Fruit fly (Drosophila melanogaster) whole organism, embryonic: ENCODE data around the gene CG18765.

ENCODE experiments used
- Awh ChIP-seq: fragments of 200-800 bp; sonication (Bioruptor generic); IDR thresholded peaks from 2 replicates; pipeline ENCODE4, ENCODE4 v1.3.6; 2022; ENCODE audit warnings: missing biosample characterization, missing genetic modification characterization
- CG10366 ChIP-seq: fragments of 200-800 bp; sonication (Bioruptor generic); IDR thresholded peaks from 2 replicates; pipeline ENCODE4 v1.3.6; 2022; ENCODE audit warnings: missing biosample characterization, missing genetic modification characterization
- CG10959 ChIP-seq: fragments of 200-800 bp; sonication (Bioruptor generic); IDR thresholded peaks from 2 replicates; pipeline ENCODE4 v1.3.6; 2022; ENCODE audit warnings: missing biosample characterization, missing genetic modification characterization
- CG11504 ChIP-seq: fragments of 200-800 bp; sonication (Bioruptor generic); optimal IDR thresholded peaks from 3 replicates; lab custom pipeline; 2019; ENCODE audit warnings: missing biosample characterization, mild to moderate bottlenecking, missing genetic modification characterization, moderate library complexity
- CG14860 ChIP-seq: fragments of 200-800 bp; sonication (Bioruptor generic); IDR thresholded peaks from 3 replicates; pipeline ENCODE4 v1.3.6; 2022; ENCODE audit warnings: missing biosample characterization, missing genetic modification characterization; ENCODE audit not compliant: partially characterized antibody
- CG17328 ChIP-seq: fragments of 200-800 bp; sonication (Bioruptor generic); IDR thresholded peaks from 2 replicates; pipeline ENCODE4 v1.3.6; 2022; ENCODE audit warnings: missing biosample characterization, missing genetic modification characterization
- CG17802 ChIP-seq: fragments of 200-800 bp; sonication (Bioruptor generic); optimal IDR thresholded peaks from 2 replicates; lab custom pipeline; 2018; ENCODE audit warnings: missing biosample characterization, mild to moderate bottlenecking, missing genetic modification characterization, moderate library complexity
- CG31365 ChIP-seq: fragments of 200-800 bp; sonication (Bioruptor generic); optimal IDR thresholded peaks from 2 replicates; lab custom pipeline; 2018; ENCODE audit warnings: missing biosample characterization, mild to moderate bottlenecking, missing genetic modification characterization
- CG3163 ChIP-seq: fragments of 200-800 bp; sonication (Bioruptor generic); optimal IDR thresholded peaks from 3 replicates; lab custom pipeline; 2016; ENCODE audit warnings: missing biosample characterization, missing genetic modification characterization
- CG34224 ChIP-seq: fragments of 200-800 bp; sonication (Bioruptor generic); IDR thresholded peaks from 3 replicates; pipeline ENCODE4 v1.3.6; 2022; ENCODE audit warnings: missing biosample characterization, missing genetic modification characterization; ENCODE audit not compliant: partially characterized antibody
- CG3847 ChIP-seq: fragments of 200-800 bp; sonication (Bioruptor generic); IDR thresholded peaks from 2 replicates; pipeline ENCODE4 v1.3.6; 2022; ENCODE audit warnings: missing biosample characterization, missing genetic modification characterization
- CG4730 ChIP-seq: fragments of 200-800 bp; sonication (Bioruptor generic); IDR thresholded peaks from 2 replicates; pipeline ENCODE4 v1.3.6; 2022; ENCODE audit warnings: missing biosample characterization, missing genetic modification characterization
- CG5245 ChIP-seq: fragments of 200-800 bp; sonication (Bioruptor generic); optimal IDR thresholded peaks from 3 replicates; lab custom pipeline; 2016; ENCODE audit warnings: missing biosample characterization, missing genetic modification characterization
- CG7556 ChIP-seq: fragments of 200-800 bp; sonication (Bioruptor generic); optimal IDR thresholded peaks from 2 replicates; lab custom pipeline; 2017; ENCODE audit warnings: missing biosample characterization, mild to moderate bottlenecking, missing genetic modification characterization
- CG7786 ChIP-seq: fragments of 200-800 bp; sonication (Bioruptor generic); optimal IDR thresholded peaks from 2 replicates; lab custom pipeline; 2016; ENCODE audit warnings: missing biosample characterization, missing genetic modification characterization
- CG9727 ChIP-seq: fragments of 200-800 bp; sonication (Bioruptor generic); optimal IDR thresholded peaks from 3 replicates; lab custom pipeline; 2017; ENCODE audit warnings: missing biosample characterization, mild to moderate bottlenecking, missing genetic modification characterization
- D19B ChIP-seq: fragments of 200-800 bp; sonication (Bioruptor generic); optimal IDR thresholded peaks from 2 replicates; lab custom pipeline; 2017; ENCODE audit warnings: missing biosample characterization, mild to moderate bottlenecking, missing genetic modification characterization
- Dek ChIP-seq: fragments of 200-800 bp; sonication (Bioruptor generic); optimal IDR thresholded peaks from 3 replicates; lab custom pipeline; 2019; ENCODE audit warnings: missing biosample characterization, mild to moderate bottlenecking, missing genetic modification characterization, moderate library complexity
- Dip2 ChIP-seq: fragments of 200-800 bp; sonication (Bioruptor generic); IDR thresholded peaks from 2 replicates; pipeline ENCODE4 v1.3.6; 2022; ENCODE audit warnings: missing biosample characterization, missing genetic modification characterization
- Dip3 ChIP-seq: fragments of 200-800 bp; sonication (Bioruptor generic); optimal IDR thresholded peaks from 3 replicates; lab custom pipeline; 2016; ENCODE audit warnings: missing biosample characterization, missing genetic modification characterization
- Dref ChIP-seq: fragments of 200-800 bp; sonication (Bioruptor generic); IDR thresholded peaks from 2 replicates; pipeline ENCODE4 v1.3.6; 2022; ENCODE audit warnings: missing biosample characterization, missing genetic modification characterization
- Fer1 ChIP-seq: fragments of 200-800 bp; sonication (Bioruptor generic); optimal IDR thresholded peaks from 2 replicates; lab custom pipeline; 2017; ENCODE audit warnings: missing biosample characterization, mild to moderate bottlenecking, missing genetic modification characterization
- Fer2 ChIP-seq: fragments of 200-800 bp; sonication (Bioruptor generic); optimal IDR thresholded peaks from 2 replicates; lab custom pipeline; 2018; ENCODE audit warnings: missing biosample characterization, mild to moderate bottlenecking, missing genetic modification characterization, moderate library complexity
- HLHmδ ChIP-seq: fragments of 200-800 bp; sonication (Bioruptor generic); optimal IDR thresholded peaks from 2 replicates; lab custom pipeline; 2018; ENCODE audit warnings: missing biosample characterization, mild to moderate bottlenecking, missing genetic modification characterization, moderate library complexity
- Hr39 ChIP-seq: fragments of >200 bp; optimal IDR thresholded peaks from 2 replicates; lab custom pipeline; 2017
- Mes4 ChIP-seq: fragments of 200-800 bp; sonication (Bioruptor generic); optimal IDR thresholded peaks from 2 replicates; lab custom pipeline; 2016; ENCODE audit warnings: missing biosample characterization, missing genetic modification characterization
- NfI ChIP-seq: fragments of 200-800 bp; sonication (Bioruptor generic); optimal IDR thresholded peaks from 3 replicates; lab custom pipeline; 2018; ENCODE audit warnings: missing biosample characterization, mild to moderate bottlenecking, missing genetic modification characterization, moderate library complexity
- PHDP ChIP-seq: fragments of 200-800 bp; sonication (Bioruptor generic); optimal IDR thresholded peaks from 3 replicates; lab custom pipeline; 2018; ENCODE audit warnings: missing biosample characterization, mild to moderate bottlenecking, missing genetic modification characterization, moderate library complexity
- Sry-β ChIP-seq: fragments of 200-800 bp; sonication (Bioruptor generic); optimal IDR thresholded peaks from 2 replicates; lab custom pipeline; 2018; ENCODE audit warnings: missing biosample characterization, mild to moderate bottlenecking, missing genetic modification characterization, moderate library complexity
- Trl ChIP-seq, 3 experiments: fragments of >200 bp in 2 of 3; fragments of 200-800 bp in 1 of 3; sonication (Bioruptor generic) in 1 of 3; optimal IDR thresholded peaks; 2 replicates in 1 of 3; 3 replicates in 2 of 3; lab custom pipeline; 2016 to 2017; ENCODE audit warnings: missing biosample characterization in 1 of 3, missing genetic modification characterization in 1 of 3
- Xrp1 ChIP-seq: fragments of 200-800 bp; sonication (Bioruptor generic); IDR thresholded peaks from 2 replicates; pipeline ENCODE4 v1.3.6; 2022; ENCODE audit warnings: missing biosample characterization, missing genetic modification characterization
- bbx ChIP-seq: fragments of 200-800 bp; sonication (Bioruptor generic); IDR thresholded peaks from 2 replicates; pipeline ENCODE4 v1.3.6; 2022; ENCODE audit warnings: missing biosample characterization, missing genetic modification characterization; ENCODE audit not compliant: partially characterized antibody
- bigmax ChIP-seq: fragments of 200-800 bp; sonication (Bioruptor generic); optimal IDR thresholded peaks from 2 replicates; lab custom pipeline; 2018; ENCODE audit warnings: missing biosample characterization, mild to moderate bottlenecking, missing genetic modification characterization
- btn ChIP-seq: fragments of 200-800 bp; sonication (Bioruptor generic); optimal IDR thresholded peaks from 2 replicates; lab custom pipeline; 2016; ENCODE audit warnings: missing biosample characterization, missing genetic modification characterization
- crol ChIP-seq: fragments of 200-800 bp; sonication (Bioruptor generic); IDR thresholded peaks from 2 replicates; pipeline ENCODE4 v1.3.6; 2022; ENCODE audit warnings: missing biosample characterization, missing genetic modification characterization
- fd102C ChIP-seq: fragments of 200-800 bp; sonication (Bioruptor generic); optimal IDR thresholded peaks from 2 replicates; lab custom pipeline; 2018; ENCODE audit warnings: missing biosample characterization, mild to moderate bottlenecking, missing genetic modification characterization, moderate library complexity
- fd96Cb ChIP-seq: fragments of 200-800 bp; sonication (Bioruptor generic); optimal IDR thresholded peaks from 2 replicates; lab custom pipeline; 2018; ENCODE audit warnings: missing biosample characterization, mild to moderate bottlenecking, missing genetic modification characterization, moderate library complexity
- fru ChIP-seq: fragments of >200 bp; optimal IDR thresholded peaks from 2 replicates; lab custom pipeline; 2017
- hkb ChIP-seq, 2 experiments: fragments of 200-800 bp in 1 of 2; fragments of >200 bp in 1 of 2; sonication (Bioruptor generic) in 1 of 2; IDR thresholded peaks in 1 of 2; optimal IDR thresholded peaks in 1 of 2; 2 replicates each; pipeline versions ENCODE4 v1.3.6 to Lab custom; 2017 to 2022; ENCODE audit warnings: missing biosample characterization in 1 of 2, missing genetic modification characterization in 1 of 2
- inv ChIP-seq: fragments of 200-800 bp; sonication (Bioruptor generic); IDR thresholded peaks from 2 replicates; pipeline ENCODE4 v1.3.6; 2022; ENCODE audit warnings: missing biosample characterization, missing genetic modification characterization; ENCODE audit not compliant: partially characterized antibody
- knrl ChIP-seq: fragments of 200-800 bp; sonication (Bioruptor generic); IDR thresholded peaks from 3 replicates; pipeline ENCODE4 v1.3.6; 2022; ENCODE audit warnings: missing biosample characterization, missing genetic modification characterization; ENCODE audit not compliant: partially characterized antibody
- rib ChIP-seq: fragments of 200-800 bp; sonication (Bioruptor generic); IDR thresholded peaks from 2 replicates; pipeline ENCODE4 v1.3.6; 2022; ENCODE audit warnings: missing biosample characterization, missing genetic modification characterization
- sima ChIP-seq: fragments of 200-800 bp; sonication (Bioruptor generic); optimal IDR thresholded peaks from 2 replicates; lab custom pipeline; 2016; ENCODE audit warnings: missing biosample characterization, missing genetic modification characterization
- sqz ChIP-seq: fragments of 200-800 bp; sonication (Bioruptor generic); optimal IDR thresholded peaks from 3 replicates; lab custom pipeline; 2018; ENCODE audit warnings: missing biosample characterization, mild to moderate bottlenecking, missing genetic modification characterization
- unc-4 ChIP-seq: fragments of 200-800 bp; sonication (Bioruptor generic); IDR thresholded peaks from 2 replicates; pipeline ENCODE4 v1.3.6; 2022; ENCODE audit warnings: missing biosample characterization, missing genetic modification characterization; ENCODE audit not compliant: partially characterized antibody
- vvl ChIP-seq: fragments of 200-800 bp; sonication (Bioruptor generic); IDR thresholded peaks from 2 replicates; pipeline ENCODE4 v1.3.6; 2022; ENCODE audit warnings: missing biosample characterization, missing genetic modification characterization
- wdn ChIP-seq: fragments of 200-800 bp; sonication (Bioruptor generic); IDR thresholded peaks from 2 replicates; pipeline ENCODE4 v1.3.6; 2022; ENCODE audit warnings: missing biosample characterization, missing genetic modification characterization
- z ChIP-seq: fragments of 200-800 bp; sonication (Bioruptor generic); IDR thresholded peaks from 3 replicates; pipeline ENCODE4 v1.3.6; 2022; ENCODE audit warnings: missing biosample characterization, missing genetic modification characterization
- zfh2 ChIP-seq: fragments of 200-800 bp; sonication (Bioruptor generic); optimal IDR thresholded peaks from 2 replicates; lab custom pipeline; 2016; ENCODE audit warnings: missing biosample characterization, missing genetic modification characterization

The CG18765 gene

DNA sequence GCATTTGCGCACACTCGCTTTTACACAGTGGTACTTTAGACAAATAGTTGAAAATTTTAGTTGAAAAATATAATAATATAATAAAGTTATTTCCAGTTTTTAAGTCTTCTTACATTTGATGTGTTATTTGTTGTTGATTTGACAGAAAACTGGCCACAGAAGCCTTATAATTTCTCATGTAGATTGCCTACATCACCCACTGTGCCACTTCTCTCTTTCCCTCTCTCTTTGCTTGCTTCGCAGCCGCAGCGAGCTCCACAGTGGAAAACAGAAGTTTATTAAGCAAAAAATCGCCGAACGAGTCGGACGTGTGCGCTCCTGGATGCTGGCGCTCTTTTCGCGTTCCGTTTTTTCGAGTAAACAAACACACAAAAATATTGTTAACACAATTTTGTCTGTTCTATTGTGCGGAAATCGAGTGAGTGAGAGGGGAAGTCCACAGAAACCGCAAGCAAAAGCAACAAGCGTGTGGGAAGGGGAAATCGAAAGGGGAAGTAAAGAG, 35.7 kb downstream of the CG18765 start, which contains the start of gene CG42327 (continued):
- TF ChIP-seq sima (GFP tag; lab: Kevin White, UChicago) (peak; percentile 16), Mes4 (peak; percentile 81), Dip2 (GFP tag; lab: Robert Waterston, UW) (peak; percentile 65), HLHmδ (GFP tag; lab: Kevin White, UChicago) (no peak), fd102C (GFP tag; lab: Kevin White, UChicago) (peak; percentile 73), CG7556 (GFP tag; lab: Kevin White, UChicago) (peak; percentile 95), bbx (GFP tag; lab: Robert Waterston, UW) (peak; percentile 45), Trl (optimal IDR thresholded peaks at IDR 0.05; lab: Kevin White, UChicago) (peak; percentile 63 to 74), Trl (GFP tag; optimal IDR thresholded peaks at IDR 0.05; lab: Kevin White, UChicago) (peak; percentile 85), CG17802 (tag; lab: Kevin White, UChicago) (peak; percentile 79), PHDP (tag; lab: Kevin White, UChicago) (peak; percentile 96), CG17328 (GFP tag; lab: Robert Waterston, UW) (peak; percentile 98), Dref (GFP tag; lab: Robert Waterston, UW) (no peak), fd96Cb (peak; percentile 95), vvl (GFP tag; lab: Robert Waterston, UW) (peak; percentile 98), Dip3 (GFP tag; lab: Kevin White, UChicago) (peak; percentile 48), CG3163 (GFP tag; lab: Kevin White, UChicago) (peak; percentile 89), Dek (peak; percentile 89), z (GFP tag; lab: Robert Waterston, UW) (no peak; the same call in 1 of the 3 replicates), Sry-β (peak; percentile 66), CG11504 (tag; lab: Kevin White, UChicago) (peak; percentile 94), bigmax (peak; percentile 24), sqz (GFP tag; lab: Kevin White, UChicago) (peak; percentile 86), CG14860 (no peak), Fer1 (GFP tag; lab: Kevin White, UChicago) (peak; percentile 94), CG5245 (GFP tag; lab: Kevin White, UChicago) (peak; percentile 88), wdn (GFP tag; lab: Robert Waterston, UW) (peak; percentile 91), zfh2 (GFP tag; lab: Kevin White, UChicago) (peak; percentile 20), CG4730 (GFP tag; lab: Robert Waterston, UW) (peak; percentile 93), Fer2 (tag; lab: Kevin White, UChicago) (peak; percentile 48), Hr39 (no peak), unc-4 (GFP tag; lab: Robert Waterston, UW) (no peak; the same call in 1 of the 2 replicates), CG31365 (tag; lab: Kevin White, UChicago) (peak; percentile 54), crol (GFP tag; lab: Robert Waterston, UW) (peak; percentile 77), fru (lab: Kevin White, UChicago) (no peak), NfI (GFP tag; lab: Kevin White, UChicago) (peak; percentile 92), CG7786 (GFP tag; lab: Kevin White, UChicago) (peak; percentile 63), CG10959 (GFP tag; lab: Robert Waterston, UW) (peak; percentile 95), rib (GFP tag; lab: Robert Waterston, UW) (peak; percentile 66; the same call in 1 of the 2 replicates), D19B (GFP tag; lab: Kevin White, UChicago) (peak; percentile 68), CG9727 (GFP tag; lab: Kevin White, UChicago) (peak; percentile 95), hkb (optimal IDR thresholded peaks at IDR 0.05; lab: Kevin White, UChicago) (no peak), hkb (GFP tag; IDR thresholded peaks at IDR 0.05; lab: Robert Waterston, UW) (peak; percentile 98), CG34224 (GFP tag; lab: Robert Waterston, UW) (no peak), btn (GFP tag; lab: Kevin White, UChicago) (peak; percentile 79), inv (peak; percentile 16; the same call in 1 of the 2 replicates), Awh (GFP tag; lab: Robert Waterston, UW) (peak; percentile 97), CG10366 (GFP tag; lab: Robert Waterston, UW) (peak; percentile 96), knrl (no peak; the same call in 2 of the 3 replicates), CG3847 (GFP tag; lab: Robert Waterston, UW) (peak; percentile 87), Xrp1 (GFP tag; lab: Robert Waterston, UW) (peak; percentile 98)
